Worm (Caenorhabditis elegans): ENCODE data around the gene K10C2.6.

- TF ChIP-seq nfya-1 (tag; optimal IDR thresholded peaks at IDR 0.05) (no peak), rnt-1 (tag; optimal IDR thresholded peaks at IDR 0.05) (no peak), tbx-2 (tag; optimal IDR thresholded peaks at IDR 0.05) (no peak), ahr-1 (tag; optimal IDR thresholded peaks at IDR 0.05) (no peak), ref-2 (tag; optimal IDR thresholded peaks at IDR 0.05) (no peak), madf-2 (tag; optimal IDR thresholded peaks at IDR 0.05) (no peak), pha-4 (tag; optimal IDR thresholded peaks at IDR 0.05) (no peak), ztf-16 (tag; optimal IDR thresholded peaks at IDR 0.05) (no peak), C08G9.2 (tag; optimal IDR thresholded peaks at IDR 0.05) (no peak), pros-1 (tag; optimal IDR thresholded peaks at IDR 0.05) (no peak), ama-1 (optimal IDR thresholded peaks at IDR 0.05) (no peak)
Observed at ce11 chrX:6408713-6409112, 42.5 kb upstream of the K10C2.6 start.

All from whole organism, late embryonic.